Fruit fly (Drosophila melanogaster): ENCODE results near the gene Iru.

The Iru gene

dm6 chr3R:9030006-9030749 lies 23.9 kb downstream of the Iru start:
- TF ChIP-seq Mio (GFP tag; optimal IDR thresholded peaks at IDR 0.05): no peak
- TF ChIP-seq CG9705 (GFP tag; optimal IDR thresholded peaks at IDR 0.05): no peak
- TF ChIP-seq sv (GFP tag; optimal IDR thresholded peaks at IDR 0.05): no peak
- TF ChIP-seq N (GFP tag; optimal IDR thresholded peaks at IDR 0.05): no peak
- TF ChIP-seq OdsH (GFP tag; optimal IDR thresholded peaks at IDR 0.05): no peak
- TF ChIP-seq CrebA (GFP tag; optimal IDR thresholded peaks at IDR 0.05; ENCODE audit: borderline replicate concordance): no peak
- TF ChIP-seq Hr78 (GFP tag; optimal IDR thresholded peaks at IDR 0.05): no peak
- no peak for TF ChIP-seq br (GFP tag; optimal IDR thresholded peaks at IDR 0.05)
- no peak for TF ChIP-seq dmrt93B (GFP tag; optimal IDR thresholded peaks at IDR 0.05)
- TF ChIP-seq pan (optimal IDR thresholded peaks at IDR 0.05): no peak
- TF ChIP-seq Abd-B (GFP tag; optimal IDR thresholded peaks at IDR 0.05): no peak

- TF ChIP-seq br (GFP tag; optimal IDR thresholded peaks at IDR 0.05) (no peak), Vsx2 (GFP tag; optimal IDR thresholded peaks at IDR 0.05; ENCODE audit: partially characterized antibody) (no peak), dl (GFP tag; optimal IDR thresholded peaks at IDR 0.05; ENCODE audit: insufficient read depth in 1 of 2, partially characterized antibody in 2 of 2) (no peak), pan (optimal IDR thresholded peaks at IDR 0.05) (no peak), sv (GFP tag; optimal IDR thresholded peaks at IDR 0.05) (no peak), usp (GFP tag; optimal IDR thresholded peaks at IDR 0.05) (no peak), Rel (GFP tag; optimal IDR thresholded peaks at IDR 0.05) (no peak), Rel (tag; optimal IDR thresholded peaks at IDR 0.05) (no peak), Mio (GFP tag; optimal IDR thresholded peaks at IDR 0.05) (no peak), woc (GFP tag; optimal IDR thresholded peaks at IDR 0.05) (no peak), brk (GFP tag; optimal IDR thresholded peaks at IDR 0.05) (no peak), sage (GFP tag; optimal IDR thresholded peaks at IDR 0.05) (no peak), Dfd (GFP tag; optimal IDR thresholded peaks at IDR 0.05) (no peak), OdsH (GFP tag; optimal IDR thresholded peaks at IDR 0.05) (no peak), Hr83 (GFP tag; optimal IDR thresholded peaks at IDR 0.05; ENCODE audit: poor library complexity, severe bottlenecking) (no peak), tai (GFP tag; optimal IDR thresholded peaks at IDR 0.05) (no peak), HLH106 (tag; optimal IDR thresholded peaks at IDR 0.05) (no peak), fru (GFP tag; optimal IDR thresholded peaks at IDR 0.05) (no peak), ey (GFP tag; optimal IDR thresholded peaks at IDR 0.05) (no peak)
Measured at dm6 chr3R:9030750-9031128, 24.5 kb downstream of the Iru start.

DNA sequence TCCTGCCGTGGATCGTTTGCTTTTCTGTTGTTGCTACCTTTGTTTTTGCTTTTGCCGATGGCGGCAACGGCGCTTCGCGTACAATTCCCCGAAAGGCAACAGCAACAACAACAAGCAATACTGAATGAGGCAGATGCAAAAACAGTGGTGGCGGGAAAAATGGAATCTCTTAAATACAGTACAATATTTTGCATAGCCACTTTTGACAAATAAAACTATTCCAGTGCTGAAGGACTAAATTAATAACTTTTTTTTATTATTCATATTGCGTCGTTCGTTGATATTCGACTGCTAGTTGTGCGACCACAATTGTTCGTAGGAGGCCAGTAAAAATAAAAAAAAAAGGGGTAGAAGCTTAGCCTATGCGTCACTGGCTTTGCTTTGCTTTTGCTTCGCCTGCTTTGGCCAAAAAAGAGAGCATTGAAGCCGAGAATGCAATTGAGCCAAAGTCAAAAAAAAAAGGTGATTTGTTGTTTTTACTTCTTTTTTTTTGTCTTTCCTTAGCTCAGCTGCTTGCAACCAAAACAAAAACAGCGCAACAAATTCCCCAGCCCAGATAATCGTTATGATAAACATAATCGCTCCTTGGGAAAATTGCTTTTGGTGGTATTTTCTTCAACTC lies 25.7 kb downstream of the Iru start:
- no peak for TF ChIP-seq Myc (optimal IDR thresholded peaks at IDR 0.05)
- TF ChIP-seq CrebA (GFP tag; optimal IDR thresholded peaks at IDR 0.05; ENCODE audit: borderline replicate concordance): no peak
- peak; percentile 98 for TF ChIP-seq OdsH (GFP tag; optimal IDR thresholded peaks at IDR 0.05)
- TF ChIP-seq Hr78 (GFP tag; optimal IDR thresholded peaks at IDR 0.05): no peak
- no peak for TF ChIP-seq Dfd (GFP tag; optimal IDR thresholded peaks at IDR 0.05)
- no peak for TF ChIP-seq dl (GFP tag; optimal IDR thresholded peaks at IDR 0.05; ENCODE audit: insufficient read depth in 1 of 2, partially characterized antibody in 2 of 2)
- TF ChIP-seq psq (GFP tag; optimal IDR thresholded peaks at IDR 0.05): peak; percentile 96
- peak; percentile 78 for TF ChIP-seq GATAd (GFP tag; optimal IDR thresholded peaks at IDR 0.05)
- peak; percentile 97 for TF ChIP-seq Rel (GFP tag; optimal IDR thresholded peaks at IDR 0.05)
- TF ChIP-seq Rel (tag; optimal IDR thresholded peaks at IDR 0.05): peak; percentile 74
- TF ChIP-seq Abd-B (GFP tag; optimal IDR thresholded peaks at IDR 0.05): no peak
- peak; percentile 98 for TF ChIP-seq fru (GFP tag; optimal IDR thresholded peaks at IDR 0.05)
- peak; percentile 92 for TF ChIP-seq CG32264 (GFP tag; optimal IDR thresholded peaks at IDR 0.05)
- TF ChIP-seq ey (GFP tag; optimal IDR thresholded peaks at IDR 0.05): peak; percentile 98
- TF ChIP-seq Jra (GFP tag; optimal IDR thresholded peaks at IDR 0.05): peak; percentile 95
- TF ChIP-seq Sp1 (GFP tag; optimal IDR thresholded peaks at IDR 0.05): peak; percentile 93
- peak; percentile 63 for TF ChIP-seq Mio (GFP tag; optimal IDR thresholded peaks at IDR 0.05)
- peak; percentile 86 for TF ChIP-seq sv (GFP tag; optimal IDR thresholded peaks at IDR 0.05)
- TF ChIP-seq lola (GFP tag; optimal IDR thresholded peaks at IDR 0.05): no peak
- TF ChIP-seq h (GFP tag; optimal IDR thresholded peaks at IDR 0.05): peak; percentile 99
- TF ChIP-seq N (GFP tag; optimal IDR thresholded peaks at IDR 0.05): no peak
- TF ChIP-seq Vsx2 (GFP tag; optimal IDR thresholded peaks at IDR 0.05; ENCODE audit: partially characterized antibody): no peak
- TF ChIP-seq jim (GFP tag; optimal IDR thresholded peaks at IDR 0.05): no peak
- peak; percentile 92 to 98 for TF ChIP-seq foxo (GFP tag; optimal IDR thresholded peaks at IDR 0.05)
- peak; percentile 98 for TF ChIP-seq rgr (GFP tag; optimal IDR thresholded peaks at IDR 0.05)
- TF ChIP-seq brk (GFP tag; optimal IDR thresholded peaks at IDR 0.05): peak; percentile 93
- peak; percentile 49 for TF ChIP-seq Hr83 (GFP tag; optimal IDR thresholded peaks at IDR 0.05; ENCODE audit: poor library complexity, severe bottlenecking)
- peak; percentile 94 for TF ChIP-seq woc (GFP tag; optimal IDR thresholded peaks at IDR 0.05)
- TF ChIP-seq dsf (GFP tag; optimal IDR thresholded peaks at IDR 0.05; ENCODE audit: borderline replicate concordance): peak; percentile 83
- TF ChIP-seq tai (GFP tag; optimal IDR thresholded peaks at IDR 0.05): peak; percentile 89
- peak; percentile 98 for TF ChIP-seq br (GFP tag; optimal IDR thresholded peaks at IDR 0.05)
- no peak for TF ChIP-seq pan (optimal IDR thresholded peaks at IDR 0.05)
- peak; percentile 95 for TF ChIP-seq HLH106 (tag; optimal IDR thresholded peaks at IDR 0.05)
- TF ChIP-seq CG9705 (GFP tag; optimal IDR thresholded peaks at IDR 0.05): peak; percentile 72
- no peak for TF ChIP-seq Dif (GFP tag; optimal IDR thresholded peaks at IDR 0.05; ENCODE audit: partially characterized antibody)
- peak; percentile 93 for TF ChIP-seq dmrt93B (GFP tag; optimal IDR thresholded peaks at IDR 0.05)
- peak; percentile 90 for TF ChIP-seq sage (GFP tag; optimal IDR thresholded peaks at IDR 0.05)
- TF ChIP-seq Hnf4 (GFP tag; optimal IDR thresholded peaks at IDR 0.05): peak; percentile 95
- no peak for TF ChIP-seq usp (GFP tag; optimal IDR thresholded peaks at IDR 0.05)

Data from whole organism, wandering third instar larva.